Fruit fly (Drosophila melanogaster) whole organism, embryonic: ENCODE data around the gene Mics1.

Experiments used
- BEAF-32 ChIP-seq: fragments of 200-800 bp; sonication (Bioruptor generic); optimal IDR thresholded peaks from 3 replicates; lab custom pipeline; 2017; ENCODE audit warnings: missing biosample characterization, missing genetic modification characterization, mild to moderate bottlenecking, moderate library complexity, missing genetic modification reagents
- CG10462 ChIP-seq: fragments of 200-800 bp; sonication (Bioruptor generic); optimal IDR thresholded peaks from 2 replicates; lab custom pipeline; 2016; ENCODE audit warnings: missing biosample characterization, missing genetic modification characterization
- CG12155 ChIP-seq: fragments of 200-800 bp; sonication (Bioruptor generic); optimal IDR thresholded peaks from 3 replicates; lab custom pipeline; 2016; ENCODE audit warnings: missing biosample characterization, missing genetic modification characterization
- CG12236 ChIP-seq: fragments of 200-800 bp; sonication (Bioruptor generic); optimal IDR thresholded peaks from 2 replicates; lab custom pipeline; 2016; ENCODE audit warnings: missing biosample characterization, missing genetic modification characterization
- CG12299 ChIP-seq: fragments of 200-800 bp; sonication (Bioruptor generic); optimal IDR thresholded peaks from 2 replicates; lab custom pipeline; 2018; ENCODE audit warnings: missing biosample characterization, mild to moderate bottlenecking, missing genetic modification characterization
- CG14441 ChIP-seq: fragments of 200-800 bp; sonication (Bioruptor generic); IDR thresholded peaks from 2 replicates; pipeline ENCODE4 v1.3.6; 2022; ENCODE audit warnings: missing biosample characterization, missing genetic modification characterization
- CG14965 ChIP-seq: fragments of 200-800 bp; sonication (Bioruptor generic); optimal IDR thresholded peaks from 2 replicates; lab custom pipeline; 2016; ENCODE audit warnings: missing biosample characterization, missing genetic modification characterization, borderline replicate concordance
- CG15073 ChIP-seq: fragments of 200-800 bp; sonication (Bioruptor generic); optimal IDR thresholded peaks from 2 replicates; lab custom pipeline; 2016; ENCODE audit warnings: missing biosample characterization, missing genetic modification characterization
- CG15514 ChIP-seq: fragments of 200-800 bp; sonication (Bioruptor generic); optimal IDR thresholded peaks from 3 replicates; lab custom pipeline; 2017; ENCODE audit warnings: missing biosample characterization, missing genetic modification characterization, mild to moderate bottlenecking, moderate library complexity, missing genetic modification reagents
- CG16815 ChIP-seq: fragments of 200-800 bp; sonication (Bioruptor generic); optimal IDR thresholded peaks from 3 replicates; lab custom pipeline; 2017; ENCODE audit warnings: missing biosample characterization, mild to moderate bottlenecking, missing genetic modification characterization
- CG16863 ChIP-seq: fragments of 200-800 bp; sonication (Bioruptor generic); optimal IDR thresholded peaks from 3 replicates; lab custom pipeline; 2016; ENCODE audit warnings: missing biosample characterization, missing genetic modification characterization
- CG1832 ChIP-seq: fragments of 200-800 bp; sonication (Bioruptor generic); optimal IDR thresholded peaks from 2 replicates; lab custom pipeline; 2017; ENCODE audit warnings: missing biosample characterization, mild to moderate bottlenecking, missing genetic modification characterization, inconsistent platforms
- CG2875 ChIP-seq: fragments of 200-800 bp; sonication (Bioruptor generic); optimal IDR thresholded peaks from 2 replicates; lab custom pipeline; 2017; ENCODE audit warnings: missing biosample characterization, mild to moderate bottlenecking, missing genetic modification characterization, missing genetic modification reagents
- CG32772 ChIP-seq: fragments of 200-800 bp; sonication (Bioruptor generic); IDR thresholded peaks from 2 replicates; pipeline ENCODE4 v1.3.6; 2022; ENCODE audit warnings: missing biosample characterization, missing genetic modification characterization
- CG4360 ChIP-seq: fragments of 200-800 bp; sonication (Bioruptor generic); IDR thresholded peaks from 2 replicates; pipeline ENCODE4 v1.3.6; 2022; ENCODE audit warnings: missing biosample characterization, missing genetic modification characterization
- CG6683 ChIP-seq: fragments of 200-800 bp; sonication (Bioruptor generic); optimal IDR thresholded peaks from 2 replicates; lab custom pipeline; 2017; ENCODE audit warnings: missing biosample characterization, mild to moderate bottlenecking, missing genetic modification characterization, missing genetic modification reagents
- CG6791 ChIP-seq: fragments of 200-800 bp; sonication (Bioruptor generic); IDR thresholded peaks from 3 replicates; pipeline ENCODE4 v1.3.6; 2022; ENCODE audit warnings: missing biosample characterization, missing genetic modification characterization; ENCODE audit not compliant: partially characterized antibody
- CG8290 ChIP-seq, 3 experiments: fragments of 200-800 bp; sonication (Bioruptor generic); optimal IDR thresholded peaks; 2 replicates each; lab custom pipeline; 2016 to 2019; ENCODE audit warnings: missing biosample characterization in 3 of 3, missing genetic modification characterization in 3 of 3, mild to moderate bottlenecking in 2 of 3, moderate library complexity in 1 of 3
- CG8944 ChIP-seq: fragments of 200-800 bp; sonication (Bioruptor generic); optimal IDR thresholded peaks from 3 replicates; lab custom pipeline; 2016; ENCODE audit warnings: missing biosample characterization, missing genetic modification characterization
- D ChIP-seq, 2 experiments: fragments of 200-800 bp in 1 of 2; fragments of >200 bp in 1 of 2; sonication (Bioruptor generic) in 1 of 2; optimal IDR thresholded peaks; 2 replicates in 1 of 2; 3 replicates in 1 of 2; lab custom pipeline; 2017; ENCODE audit warnings: mild to moderate bottlenecking in 1 of 2, missing biosample characterization in 1 of 2, missing genetic modification characterization in 1 of 2, missing genetic modification reagents in 1 of 2
- D19B ChIP-seq: fragments of 200-800 bp; sonication (Bioruptor generic); optimal IDR thresholded peaks from 2 replicates; lab custom pipeline; 2017; ENCODE audit warnings: missing biosample characterization, mild to moderate bottlenecking, missing genetic modification characterization
- Dip3 ChIP-seq: fragments of 200-800 bp; sonication (Bioruptor generic); optimal IDR thresholded peaks from 3 replicates; lab custom pipeline; 2016; ENCODE audit warnings: missing biosample characterization, missing genetic modification characterization
- Drgx ChIP-seq: fragments of 200-800 bp; sonication (Bioruptor generic); IDR thresholded peaks from 2 replicates; pipeline ENCODE4 v1.3.6; 2022; ENCODE audit warnings: missing biosample characterization, missing genetic modification characterization
- Meics ChIP-seq: fragments of 200-800 bp; sonication (Bioruptor generic); optimal IDR thresholded peaks from 2 replicates; lab custom pipeline; 2017; ENCODE audit warnings: missing biosample characterization, mild to moderate bottlenecking, missing genetic modification characterization
- NC2α ChIP-seq: fragments of 200-800 bp; sonication (Bioruptor generic); optimal IDR thresholded peaks from 2 replicates; lab custom pipeline; 2016; ENCODE audit warnings: missing biosample characterization, missing genetic modification characterization
- Taf1 ChIP-seq: fragments of 200-800 bp; sonication (Bioruptor generic); IDR thresholded peaks from 2 replicates; pipeline ENCODE4 v1.3.6; 2022; ENCODE audit warnings: missing biosample characterization, missing genetic modification characterization
- ac ChIP-seq: fragments of 200-800 bp; sonication (Bioruptor generic); optimal IDR thresholded peaks from 3 replicates; lab custom pipeline; 2017; ENCODE audit warnings: missing biosample characterization, mild to moderate bottlenecking, missing genetic modification characterization
- cg ChIP-seq: fragments of 200-800 bp; sonication (Bioruptor generic); optimal IDR thresholded peaks from 3 replicates; lab custom pipeline; 2019; ENCODE audit warnings: missing biosample characterization, mild to moderate bottlenecking, missing genetic modification characterization, moderate library complexity
- crc ChIP-seq: fragments of 200-800 bp; sonication (Bioruptor generic); optimal IDR thresholded peaks from 2 replicates; lab custom pipeline; 2016; ENCODE audit warnings: missing biosample characterization, missing genetic modification characterization
- crp ChIP-seq, 2 experiments: fragments of 200-800 bp; sonication (Bioruptor generic); optimal IDR thresholded peaks; 2 replicates in 1 of 2; 3 replicates in 1 of 2; lab custom pipeline; 2017; ENCODE audit warnings: missing biosample characterization in 2 of 2, missing genetic modification characterization in 2 of 2, mild to moderate bottlenecking in 1 of 2, moderate library complexity in 1 of 2
- danr ChIP-seq: fragments of 200-800 bp; sonication (Bioruptor generic); IDR thresholded peaks from 2 replicates; pipeline ENCODE4 v1.3.6; 2022; ENCODE audit warnings: missing biosample characterization, missing genetic modification characterization
- ems ChIP-seq: fragments of 200-800 bp; sonication (Bioruptor generic); optimal IDR thresholded peaks from 3 replicates; lab custom pipeline; 2016; ENCODE audit warnings: missing biosample characterization, missing genetic modification characterization
- esg ChIP-seq: fragments of 200-800 bp; sonication (Bioruptor generic); conservative IDR thresholded peaks from 2 replicates; pipeline ENCODE4 v1.3.6; 2022; ENCODE audit warnings: missing biosample characterization, missing genetic modification characterization
- gcm ChIP-seq: fragments of 200-800 bp; sonication (Bioruptor generic); optimal IDR thresholded peaks from 2 replicates; lab custom pipeline; 2019; ENCODE audit warnings: missing biosample characterization, mild to moderate bottlenecking, missing genetic modification characterization, moderate library complexity
- klu ChIP-seq: fragments of 200-800 bp; sonication (Bioruptor generic); IDR thresholded peaks from 2 replicates; pipeline ENCODE4 v1.3.6; 2022; ENCODE audit warnings: missing biosample characterization, missing genetic modification characterization
- lab ChIP-seq: fragments of 200-800 bp; sonication (Bioruptor generic); optimal IDR thresholded peaks from 3 replicates; lab custom pipeline; 2017; ENCODE audit warnings: missing biosample characterization, missing genetic modification characterization, mild to moderate bottlenecking, moderate library complexity, missing genetic modification reagents
- lmd ChIP-seq: fragments of 200-800 bp; sonication (Bioruptor generic); IDR thresholded peaks from 2 replicates; pipeline ENCODE4 v1.3.6; 2022; ENCODE audit warnings: missing biosample characterization, missing genetic modification characterization
- maf-S ChIP-seq: fragments of 200-800 bp; sonication (Bioruptor generic); optimal IDR thresholded peaks from 2 replicates; lab custom pipeline; 2016; ENCODE audit warnings: missing biosample characterization, missing genetic modification characterization
- org-1 ChIP-seq: fragments of 200-800 bp; sonication (Bioruptor generic); optimal IDR thresholded peaks from 2 replicates; lab custom pipeline; 2017; ENCODE audit warnings: missing biosample characterization, missing genetic modification characterization
- pan ChIP-seq, 4 experiments: fragments of >200 bp in 3 of 4; fragments of 200-800 bp in 1 of 4; sonication (Bioruptor generic) in 1 of 4; optimal IDR thresholded peaks in 3 of 4; IDR thresholded peaks in 1 of 4; 2 replicates each; pipeline versions ENCODE4 v1.3.6 to Lab custom; 2017 to 2022; ENCODE audit warnings: missing biosample characterization in 2 of 4, missing genetic modification characterization in 2 of 4, mixed read lengths in 1 of 4
- psq ChIP-seq: fragments of 200-800 bp; sonication (Bioruptor generic); optimal IDR thresholded peaks from 2 replicates; lab custom pipeline; 2017; ENCODE audit warnings: missing biosample characterization, missing genetic modification characterization
- pum ChIP-seq: fragments of 200-800 bp; sonication (Bioruptor generic); optimal IDR thresholded peaks from 2 replicates; lab custom pipeline; 2016; ENCODE audit warnings: missing biosample characterization, missing genetic modification characterization
- stwl ChIP-seq: fragments of 200-800 bp; sonication (Bioruptor generic); optimal IDR thresholded peaks from 3 replicates; lab custom pipeline; 2018; ENCODE audit warnings: missing biosample characterization, mild to moderate bottlenecking, missing genetic modification characterization, moderate library complexity
- tup ChIP-seq: fragments of 200-800 bp; sonication (Bioruptor generic); optimal IDR thresholded peaks from 2 replicates; lab custom pipeline; 2016; ENCODE audit warnings: missing biosample characterization, mild to moderate bottlenecking, missing genetic modification characterization, moderate library complexity
- twi ChIP-seq: fragments of 200-800 bp; optimal IDR thresholded peaks from 2 replicates; lab custom pipeline; 2019; ENCODE audit warnings: missing biosample characterization, mild to moderate bottlenecking, missing genetic modification characterization, moderate library complexity

Gene Mics1

dm6 chr3R:7508198-7508837, 6.1 kb upstream of the Mics1 start (continued):
- no peak for TF ChIP-seq lmd (GFP tag; lab: Robert Waterston, UW)
- TF ChIP-seq D (optimal IDR thresholded peaks at IDR 0.05; lab: Kevin White, UChicago): no peak
- TF ChIP-seq D (GFP tag; optimal IDR thresholded peaks at IDR 0.05; lab: Kevin White, UChicago): no peak
- TF ChIP-seq stwl (tag; lab: Kevin White, UChicago): peak; percentile 21
- no peak for TF ChIP-seq CG16863 (GFP tag; lab: Kevin White, UChicago)
- peak; percentile 19 for TF ChIP-seq cg
- TF ChIP-seq CG15514 (GFP tag; lab: Kevin White, UChicago): no peak
- no peak for TF ChIP-seq CG32772 (GFP tag; lab: Robert Waterston, UW)
- no peak for TF ChIP-seq psq
- no peak for TF ChIP-seq CG8290 (GFP tag; optimal IDR thresholded peaks at IDR 0.05; lab: Kevin White, UChicago)
- TF ChIP-seq CG8290 (tag; optimal IDR thresholded peaks at IDR 0.05; lab: Kevin White, UChicago): peak in 1 of 2 experiments; percentile 27

DNA sequence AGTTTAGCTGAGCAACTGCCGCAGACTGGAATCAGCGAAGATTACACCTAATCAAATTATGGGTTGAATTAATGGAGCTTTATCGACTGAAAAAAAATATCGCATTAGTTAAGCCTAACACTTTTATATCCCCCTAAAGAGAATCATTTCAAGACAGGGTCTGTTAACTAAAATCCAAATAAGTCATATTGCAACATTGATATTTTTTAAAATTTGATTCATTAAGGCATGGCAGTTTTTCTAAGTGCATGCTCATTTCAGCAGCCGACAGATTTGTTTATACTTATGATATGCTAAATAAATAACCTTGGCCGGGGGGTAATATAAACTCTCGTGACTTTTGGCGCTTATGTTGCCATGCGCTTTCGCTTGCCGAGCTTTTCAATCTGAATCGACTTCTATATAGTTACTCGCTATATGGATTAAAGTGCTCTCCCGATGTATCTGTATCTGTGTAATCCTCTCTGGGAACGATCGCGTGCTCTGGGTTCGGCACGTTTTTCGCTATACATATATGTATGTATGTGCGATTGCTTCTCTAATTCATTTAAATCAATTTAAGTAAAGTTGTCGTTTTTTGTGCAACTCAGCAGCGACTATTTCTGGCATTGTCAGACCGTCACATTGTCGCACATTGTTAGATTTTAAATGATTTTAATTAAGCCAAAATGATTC, 4.3 kb upstream of the Mics1 start:
- TF ChIP-seq Taf1 (GFP tag; lab: Robert Waterston, UW) (peak; percentile 84), CG2875 (GFP tag; lab: Kevin White, UChicago) (no peak), BEAF-32 (no peak), CG14965 (GFP tag; lab: Kevin White, UChicago) (peak; percentile 14), ems (GFP tag; lab: Kevin White, UChicago) (peak; percentile 87), CG6791 (GFP tag; lab: Robert Waterston, UW) (no peak), pan (optimal IDR thresholded peaks at IDR 0.05; lab: Kevin White, UChicago) (no peak), pan (GFP tag; optimal IDR thresholded peaks at IDR 0.05 in 1 of 2, IDR thresholded peaks at IDR 0.05 in 1 of 2) (peak in 1 of 2 experiments; percentile 83), CG12299 (tag; lab: Kevin White, UChicago) (peak; percentile 51), NC2α (GFP tag; lab: Kevin White, UChicago) (peak; percentile 30), CG4360 (GFP tag; lab: Robert Waterston, UW) (no peak), Dip3 (GFP tag; lab: Kevin White, UChicago) (peak; percentile 93), Drgx (no peak; the same call in 1 of the 2 replicates), CG14441 (peak; percentile 81), CG15073 (GFP tag; lab: Kevin White, UChicago) (no peak), twi (tag; lab: Kevin White, UChicago) (no peak), klu (GFP tag; lab: Robert Waterston, UW) (peak; percentile 70; the same call in 1 of the 2 replicates), lab (GFP tag; lab: Kevin White, UChicago) (peak; percentile 95), CG10462 (GFP tag; lab: Kevin White, UChicago) (peak; percentile 41), pum (peak; percentile 59), Meics (peak; percentile 93), esg (peak; percentile 70), crp (GFP tag; optimal IDR thresholded peaks at IDR 0.05; lab: Kevin White, UChicago) (peak in 1 of 2 experiments; percentile 19), ac (GFP tag; lab: Kevin White, UChicago) (no peak), CG16815 (peak; percentile 58), maf-S (peak; percentile 84), CG8944 (peak; percentile 77), tup (GFP tag; lab: Kevin White, UChicago) (peak; percentile 79), danr (GFP tag; lab: Robert Waterston, UW) (0 out of 2 replicates have a peak, but pooled peaks have one; percentile 45), CG1832 (GFP tag; lab: Kevin White, UChicago) (no peak), CG12155 (peak; percentile 88), gcm (no peak), org-1 (GFP tag; lab: Kevin White, UChicago) (peak; percentile 73), crc (GFP tag; lab: Kevin White, UChicago) (peak; percentile 83), D19B (GFP tag; lab: Kevin White, UChicago) (peak; percentile 78), CG6683 (GFP tag; lab: Kevin White, UChicago) (peak; percentile 63), CG12236 (GFP tag; lab: Kevin White, UChicago) (peak; percentile 27)
